Worm (Caenorhabditis elegans) whole organism, L1 larva: ENCODE data around the gene C06H2.2.

Experiments used
- C16A3.4 ChIP-seq: fragments of 150-350 bp; optimal IDR thresholded peaks from 2 replicates; lab custom pipeline; 2014; ENCODE audit warnings: missing biosample characterization, missing genetic modification characterization
- C34B4.2 ChIP-seq: sonication (generic microtip); optimal IDR thresholded peaks from 2 replicates; lab custom pipeline; 2017; ENCODE audit warnings: mild to moderate bottlenecking, missing genetic modification characterization, missing compliant biosample characterization
- F16B12.6 ChIP-seq: fragments of 150-350 bp; optimal IDR thresholded peaks from 2 replicates; lab custom pipeline; 2014; ENCODE audit warnings: missing biosample characterization, missing genetic modification characterization
- Y116A8C.19 ChIP-seq: sonication (generic microtip); optimal IDR thresholded peaks from 2 replicates; lab custom pipeline; 2016; ENCODE audit warnings: missing compliant biosample characterization, missing genetic modification characterization, borderline replicate concordance
- aha-1 ChIP-seq: fragments of 150-350 bp; optimal IDR thresholded peaks from 2 replicates; lab custom pipeline; 2014; ENCODE audit warnings: missing biosample characterization, missing genetic modification characterization
- blmp-1 ChIP-seq: fragments of 150-350 bp; optimal IDR thresholded peaks from 2 replicates; lab custom pipeline; 2014; ENCODE audit warnings: missing biosample characterization, missing genetic modification characterization
- ceh-63 ChIP-seq: fragments of 200-800 bp; sonication (Bioruptor generic); optimal IDR thresholded peaks from 2 replicates; lab custom pipeline; 2018; ENCODE audit warnings: mild to moderate bottlenecking, missing genetic modification characterization, missing compliant biosample characterization
- ceh-8 ChIP-seq: fragments of 200-800 bp; sonication (Bioruptor generic); optimal IDR thresholded peaks from 2 replicates; lab custom pipeline; 2018; ENCODE audit warnings: mild to moderate bottlenecking, missing genetic modification characterization, moderate library complexity, missing compliant biosample characterization
- ces-1 ChIP-seq: fragments of 150-350 bp; optimal IDR thresholded peaks from 2 replicates; lab custom pipeline; 2014; ENCODE audit warnings: missing biosample characterization, missing genetic modification reagents, missing genetic modification characterization
- dpl-1 ChIP-seq, 3 experiments: fragments of 150-350 bp in 2 of 3; sonication (generic microtip) in 1 of 3; optimal IDR thresholded peaks; 2 replicates each; lab custom pipeline; 2014 to 2017; ENCODE audit warnings: missing biosample characterization in 3 of 3, missing genetic modification characterization in 3 of 3, missing genetic modification reagents in 3 of 3
- efl-3 ChIP-seq: fragments of 200-800 bp; sonication (Bioruptor generic); optimal IDR thresholded peaks from 2 replicates; lab custom pipeline; 2018; ENCODE audit warnings: mild to moderate bottlenecking, missing genetic modification characterization, missing compliant biosample characterization
- egl-27 ChIP-seq, 2 experiments: fragments of 150-350 bp in 1 of 2; sonication (generic microtip); optimal IDR thresholded peaks; 3 replicates each; lab custom pipeline; 2017 to 2018; ENCODE audit warnings: missing biosample characterization in 2 of 2, missing genetic modification characterization in 2 of 2, missing genetic modification reagents in 2 of 2
- elt-3 ChIP-seq, 6 experiments: fragments of 150-350 bp in 1 of 6; sonication (generic microtip); optimal IDR thresholded peaks; 2 replicates each; lab custom pipeline; 2017 to 2018; ENCODE audit warnings: missing biosample characterization in 6 of 6, missing genetic modification characterization in 6 of 6, inconsistent platforms in 1 of 6
- ets-5 ChIP-seq: fragments of 200-800 bp; sonication (Bioruptor generic); IDR thresholded peaks from 2 replicates; pipeline ENCODE4 v1.3.6; 2022; ENCODE audit warnings: missing genetic modification characterization, missing compliant biosample characterization
- fkh-10 ChIP-seq: sonication (generic microtip); optimal IDR thresholded peaks from 2 replicates; lab custom pipeline; 2017; ENCODE audit warnings: missing biosample characterization, missing genetic modification reagents, missing genetic modification characterization
- fkh-4 ChIP-seq: sonication (generic microtip); optimal IDR thresholded peaks from 2 replicates; lab custom pipeline; 2016; ENCODE audit warnings: missing compliant biosample characterization, missing genetic modification characterization, borderline replicate concordance
- fkh-8 ChIP-seq: sonication (generic microtip); optimal IDR thresholded peaks from 2 replicates; lab custom pipeline; 2016; ENCODE audit warnings: mild to moderate bottlenecking, missing genetic modification characterization, missing compliant biosample characterization
- fos-1 ChIP-seq: fragments of 150-350 bp; optimal IDR thresholded peaks from 2 replicates; lab custom pipeline; 2014; ENCODE audit warnings: missing biosample characterization, missing genetic modification characterization
- grh-1 ChIP-seq: fragments of 200-800 bp; sonication (Bioruptor generic); IDR thresholded peaks from 2 replicates; pipeline ENCODE4 v1.3.6; 2022; ENCODE audit warnings: missing genetic modification reagents, missing genetic modification characterization, missing compliant biosample characterization
- hlh-17 ChIP-seq: fragments of 200-800 bp; sonication (Bioruptor generic); optimal IDR thresholded peaks from 2 replicates; lab custom pipeline; 2018; ENCODE audit warnings: missing genetic modification characterization, mild to moderate bottlenecking, missing compliant biosample characterization, moderate library complexity, borderline replicate concordance
- hlh-4 ChIP-seq: sonication (generic microtip); optimal IDR thresholded peaks from 2 replicates; lab custom pipeline; 2016; ENCODE audit warnings: mild to moderate bottlenecking, missing genetic modification characterization, missing compliant biosample characterization
- hpl-2 ChIP-seq: fragments of 150-350 bp; optimal IDR thresholded peaks from 2 replicates; lab custom pipeline; 2014; ENCODE audit warnings: missing biosample characterization, missing genetic modification reagents, missing genetic modification characterization
- irx-1 ChIP-seq: sonication (generic microtip); optimal IDR thresholded peaks from 2 replicates; lab custom pipeline; 2016; ENCODE audit warnings: missing genetic modification characterization, missing compliant biosample characterization
- isw-1 ChIP-seq: fragments of 200-800 bp; sonication (Bioruptor generic); IDR thresholded peaks from 2 replicates; pipeline ENCODE4 v1.3.6; 2022; ENCODE audit warnings: missing genetic modification characterization, missing compliant biosample characterization
- jun-1 ChIP-seq: fragments of 150-350 bp; optimal IDR thresholded peaks from 2 replicates; lab custom pipeline; 2014; ENCODE audit warnings: missing biosample characterization, missing genetic modification reagents, missing genetic modification characterization
- lin-13 ChIP-seq: fragments of 150-350 bp; optimal IDR thresholded peaks from 2 replicates; lab custom pipeline; 2014; ENCODE audit warnings: missing biosample characterization, missing genetic modification reagents, missing genetic modification characterization
- lin-15B ChIP-seq: fragments of 150-350 bp; sonication (generic microtip); optimal IDR thresholded peaks from 3 replicates; lab custom pipeline; 2014; ENCODE audit warnings: missing biosample characterization, missing genetic modification characterization
- lin-35 ChIP-seq, 2 experiments: fragments of 150-350 bp; optimal IDR thresholded peaks; 2 replicates each; lab custom pipeline; 2014; ENCODE audit warnings: missing biosample characterization in 2 of 2, missing genetic modification characterization in 2 of 2, missing genetic modification reagents in 2 of 2
- lir-3 ChIP-seq: sonication (generic microtip); optimal IDR thresholded peaks from 2 replicates; lab custom pipeline; 2016; ENCODE audit warnings: mild to moderate bottlenecking, missing genetic modification characterization, moderate library complexity, missing compliant biosample characterization; ENCODE audit not compliant: poor library complexity
- lsy-2 ChIP-seq, 2 experiments: fragments of 150-350 bp; optimal IDR thresholded peaks; 2 replicates each; lab custom pipeline; 2014; ENCODE audit warnings: missing biosample characterization in 2 of 2, missing genetic modification characterization in 2 of 2
- mdl-1 ChIP-seq, 2 experiments: fragments of 150-350 bp; optimal IDR thresholded peaks; 2 replicates each; lab custom pipeline; 2014 to 2017; ENCODE audit warnings: missing biosample characterization in 2 of 2, missing genetic modification characterization in 2 of 2, inconsistent platforms in 1 of 2
- mef-2 ChIP-seq: fragments of 150-350 bp; optimal IDR thresholded peaks from 2 replicates; lab custom pipeline; 2014; ENCODE audit warnings: missing biosample characterization, missing genetic modification characterization
- nhr-11 ChIP-seq: fragments of 150-350 bp; optimal IDR thresholded peaks from 2 replicates; lab custom pipeline; 2014; ENCODE audit warnings: missing biosample characterization, missing genetic modification characterization
- nhr-19 ChIP-seq: fragments of 200-800 bp; sonication (Bioruptor generic); conservative IDR thresholded peaks from 2 replicates; pipeline ENCODE4 v1.3.6; 2022; ENCODE audit warnings: missing genetic modification characterization, missing compliant biosample characterization
- nhr-20 ChIP-seq: sonication (generic microtip); optimal IDR thresholded peaks from 2 replicates; lab custom pipeline; 2016; ENCODE audit warnings: mild to moderate bottlenecking, missing genetic modification characterization, missing compliant biosample characterization
- nhr-237 ChIP-seq: fragments of 150-350 bp; optimal IDR thresholded peaks from 2 replicates; lab custom pipeline; 2014; ENCODE audit warnings: missing biosample characterization, missing genetic modification characterization
- nhr-28 ChIP-seq: fragments of 150-350 bp; optimal IDR thresholded peaks from 2 replicates; lab custom pipeline; 2014; ENCODE audit warnings: missing biosample characterization, missing genetic modification characterization
- nhr-47 ChIP-seq: sonication (generic microtip); optimal IDR thresholded peaks from 2 replicates; lab custom pipeline; 2016; ENCODE audit warnings: mild to moderate bottlenecking, missing genetic modification characterization, moderate library complexity, missing compliant biosample characterization
- nhr-77 ChIP-seq: fragments of 150-350 bp; optimal IDR thresholded peaks from 2 replicates; lab custom pipeline; 2014; ENCODE audit warnings: missing biosample characterization, missing genetic modification characterization
- pag-3 ChIP-seq: sonication (generic microtip); optimal IDR thresholded peaks from 2 replicates; lab custom pipeline; 2017; ENCODE audit warnings: missing genetic modification characterization, mild to moderate bottlenecking, missing compliant biosample characterization, antibody characterized with exemption, borderline replicate concordance; ENCODE audit not compliant: insufficient read depth
- pax-3 ChIP-seq: fragments of 200-800 bp; sonication (Bioruptor generic); optimal IDR thresholded peaks from 2 replicates; lab custom pipeline; 2018; ENCODE audit warnings: mild to moderate bottlenecking, missing genetic modification characterization, moderate library complexity, missing compliant biosample characterization
- rnt-1 ChIP-seq: sonication (generic microtip); optimal IDR thresholded peaks from 2 replicates; lab custom pipeline; 2016; ENCODE audit warnings: mild to moderate bottlenecking, missing genetic modification characterization, moderate library complexity, missing compliant biosample characterization
- skn-1 ChIP-seq: fragments of 150-350 bp; optimal IDR thresholded peaks from 2 replicates; lab custom pipeline; 2014; ENCODE audit warnings: missing biosample characterization, missing genetic modification characterization
- swsn-7 ChIP-seq: sonication (generic microtip); optimal IDR thresholded peaks from 2 replicates; lab custom pipeline; 2016; ENCODE audit warnings: missing genetic modification characterization, missing compliant biosample characterization
- tbx-2 ChIP-seq: sonication (generic microtip); optimal IDR thresholded peaks from 2 replicates; lab custom pipeline; 2016; ENCODE audit warnings: missing genetic modification characterization, missing compliant biosample characterization
- tlp-1 ChIP-seq: fragments of 150-350 bp; optimal IDR thresholded peaks from 2 replicates; lab custom pipeline; 2014; ENCODE audit warnings: missing biosample characterization, missing genetic modification characterization
- unc-130 ChIP-seq: fragments of 150-350 bp; optimal IDR thresholded peaks from 2 replicates; lab custom pipeline; 2017; ENCODE audit warnings: missing biosample characterization, missing genetic modification characterization, inconsistent platforms
- unc-30 ChIP-seq: sonication (generic microtip); optimal IDR thresholded peaks from 2 replicates; lab custom pipeline; 2017; ENCODE audit warnings: missing biosample characterization, missing genetic modification characterization
- unc-86 ChIP-seq: sonication (generic microtip); optimal IDR thresholded peaks from 2 replicates; lab custom pipeline; 2016; ENCODE audit warnings: missing genetic modification characterization, missing compliant biosample characterization
- xbp-1 ChIP-seq: sonication (generic microtip); optimal IDR thresholded peaks from 2 replicates; lab custom pipeline; 2016; ENCODE audit warnings: missing genetic modification characterization, missing compliant biosample characterization
- zag-1 ChIP-seq: fragments of 150-350 bp; optimal IDR thresholded peaks from 2 replicates; lab custom pipeline; 2014; ENCODE audit warnings: missing biosample characterization, missing genetic modification characterization
- zip-4 ChIP-seq: fragments of 200-800 bp; sonication (Bioruptor generic); optimal IDR thresholded peaks from 2 replicates; lab custom pipeline; 2018; ENCODE audit warnings: mild to moderate bottlenecking, missing genetic modification characterization, moderate library complexity, missing compliant biosample characterization

C06H2.2 gene

DNA sequence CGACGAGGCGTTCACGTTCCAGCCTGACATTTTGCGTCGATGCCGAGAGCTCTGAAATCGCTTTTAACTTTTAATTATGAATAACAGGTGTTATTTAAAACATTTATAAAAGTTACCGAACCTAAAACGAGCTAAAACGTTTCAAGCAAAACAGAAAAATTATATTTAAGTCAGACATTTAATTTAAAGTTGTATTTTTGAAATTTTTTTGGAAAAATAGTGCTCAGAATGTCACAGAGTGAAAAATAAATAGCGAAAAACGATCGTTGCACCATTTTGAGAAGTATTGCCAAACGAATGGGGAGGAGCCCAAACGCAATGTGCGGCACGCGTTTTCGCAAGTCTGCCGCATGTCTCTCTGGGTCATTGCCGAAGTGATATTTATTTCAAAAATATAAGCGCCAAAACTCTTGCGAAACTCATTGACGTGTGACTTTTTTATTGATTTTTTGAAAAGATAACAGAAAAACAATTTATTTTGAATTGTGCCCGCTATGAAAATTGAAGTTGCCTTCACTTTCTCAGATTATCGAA is 11.9 kb upstream of the C06H2.2 start, which contains the start of gene erfa-3:
erfa-3 (minus strand) TSS at position 51 of the 534 bp plus-strand sequence.
- TF ChIP-seq irx-1 (tag; lab: Kevin White, UChicago) = peak; percentile 44
- peak; percentile 62 for TF ChIP-seq xbp-1 (tag; lab: Kevin White, UChicago)
- peak; percentile 58 to 60 for TF ChIP-seq lsy-2 (tag; optimal IDR thresholded peaks at IDR 0.05; lab: Kevin White, UChicago)
- peak; percentile 15 for TF ChIP-seq lir-3
- no peak for TF ChIP-seq C34B4.2 (tag; lab: Kevin White, UChicago)
- no peak for TF ChIP-seq ceh-63
- no peak for TF ChIP-seq fos-1 (tag; lab: Kevin White, UChicago)
- no peak for TF ChIP-seq aha-1 (tag; lab: Kevin White, UChicago)
- TF ChIP-seq tbx-2 (tag; lab: Kevin White, UChicago) = peak; percentile 49
- no peak for TF ChIP-seq tlp-1 (tag; lab: Kevin White, UChicago)
- peak; percentile 66 for TF ChIP-seq swsn-7 (tag; lab: Kevin White, UChicago)
- TF ChIP-seq zag-1 (tag; lab: Kevin White, UChicago) = no peak
- TF ChIP-seq mdl-1 (tag; optimal IDR thresholded peaks at IDR 0.05; lab: Kevin White, UChicago) = peak in 1 of 2 experiments; percentile 64
- TF ChIP-seq nhr-237 (tag; lab: Kevin White, UChicago) = no peak
- no peak for TF ChIP-seq pag-3
- TF ChIP-seq rnt-1 (tag; lab: Kevin White, UChicago) = peak; percentile 85
- no peak for TF ChIP-seq hlh-4 (tag; lab: Kevin White, UChicago)
- TF ChIP-seq mef-2 (tag; lab: Kevin White, UChicago) = no peak
- TF ChIP-seq ceh-8 = peak; percentile 28
- no peak for TF ChIP-seq Y116A8C.19 (tag; lab: Kevin White, UChicago)
- no peak for TF ChIP-seq blmp-1
- peak; percentile 62 for TF ChIP-seq nhr-47 (tag; lab: Kevin White, UChicago)
- no peak for TF ChIP-seq ets-5
- no peak for TF ChIP-seq nhr-77
- TF ChIP-seq hpl-2 (GFP tag; lab: Kevin White, UChicago) = peak; percentile 25
- TF ChIP-seq nhr-20 (tag; lab: Kevin White, UChicago) = peak; percentile 59
- no peak for TF ChIP-seq F16B12.6 (tag; lab: Kevin White, UChicago)
- no peak for TF ChIP-seq unc-30 (tag; lab: Kevin White, UChicago)
- TF ChIP-seq egl-27 (tag; optimal IDR thresholded peaks at IDR 0.05; lab: Kevin White, UChicago) = no peak
- peak; percentile 67 for TF ChIP-seq C16A3.4
- no peak for TF ChIP-seq ces-1 (GFP tag; lab: Kevin White, UChicago)
- peak in 1 of 6 experiments; percentile 54 for TF ChIP-seq elt-3 (tag; optimal IDR thresholded peaks at IDR 0.05; lab: Kevin White, UChicago)
- peak; percentile 24 for TF ChIP-seq fkh-8 (tag; lab: Kevin White, UChicago)
- peak; percentile 51; the same call in 1 of the 2 replicates for TF ChIP-seq grh-1 (GFP tag; lab: Robert Waterston, UW)
- no peak for TF ChIP-seq lin-13 (GFP tag; lab: Kevin White, UChicago)
- TF ChIP-seq nhr-11 (tag; lab: Kevin White, UChicago) = no peak
- peak; percentile 55 to 62 (median 59) for TF ChIP-seq dpl-1 (GFP tag; optimal IDR thresholded peaks at IDR 0.05; lab: Kevin White, UChicago)
- peak; percentile 40 to 72 for TF ChIP-seq lin-35 (GFP tag; optimal IDR thresholded peaks at IDR 0.05; lab: Kevin White, UChicago)
- no peak for TF ChIP-seq lin-15B (tag; lab: Kevin White, UChicago)
- TF ChIP-seq efl-3 = no peak
- peak; percentile 40 for TF ChIP-seq isw-1 (GFP tag; lab: Robert Waterston, UW)
- peak; percentile 68 for TF ChIP-seq unc-130 (tag; lab: Kevin White, UChicago)
- peak; percentile 29 for TF ChIP-seq zip-4 (GFP tag; lab: Kevin White, UChicago)
- TF ChIP-seq jun-1 (tag; lab: Kevin White, UChicago) = peak; percentile 33
- TF ChIP-seq fkh-4 (tag; lab: Kevin White, UChicago) = no peak
- TF ChIP-seq nhr-19 = peak; percentile 53
- no peak for TF ChIP-seq nhr-28 (tag; lab: Kevin White, UChicago)
- no peak for TF ChIP-seq hlh-17
- TF ChIP-seq fkh-10 (GFP tag; lab: Kevin White, UChicago) = no peak
- peak; percentile 38 for TF ChIP-seq unc-86 (tag; lab: Kevin White, UChicago)
- peak; percentile 87 for TF ChIP-seq skn-1 (tag; lab: Kevin White, UChicago)
- no peak for TF ChIP-seq pax-3
